Worm (Caenorhabditis elegans) whole organism, L1 larva: ENCODE measurements around the gene srj-7.

Source experiments
- alr-1 ChIP-seq: fragments of 200-800 bp; sonication (Bioruptor generic); optimal IDR thresholded peaks from 2 replicates; lab custom pipeline; 2018; ENCODE audit warnings: borderline replicate concordance, mild to moderate bottlenecking, missing genetic modification characterization, missing compliant biosample characterization
- aly-2 ChIP-seq: fragments of 150-350 bp; optimal IDR thresholded peaks from 2 replicates; lab custom pipeline; 2014; ENCODE audit warnings: missing biosample characterization, missing genetic modification characterization
- ama-1 ChIP-seq: fragments of 150-350 bp; optimal IDR thresholded peaks from 2 replicates; lab custom pipeline; 2014
- blmp-1 ChIP-seq: fragments of 150-350 bp; optimal IDR thresholded peaks from 2 replicates; lab custom pipeline; 2014; ENCODE audit warnings: missing biosample characterization, missing genetic modification characterization
- ceh-63 ChIP-seq: fragments of 200-800 bp; sonication (Bioruptor generic); optimal IDR thresholded peaks from 2 replicates; lab custom pipeline; 2018; ENCODE audit warnings: mild to moderate bottlenecking, missing genetic modification characterization, missing compliant biosample characterization
- ceh-8 ChIP-seq: fragments of 200-800 bp; sonication (Bioruptor generic); optimal IDR thresholded peaks from 2 replicates; lab custom pipeline; 2018; ENCODE audit warnings: mild to moderate bottlenecking, missing genetic modification characterization, moderate library complexity, missing compliant biosample characterization
- ceh-82 ChIP-seq, 3 experiments: fragments of 150-350 bp in 1 of 3; sonication (generic microtip) in 2 of 3; optimal IDR thresholded peaks; 2 replicates each; lab custom pipeline; 2014 to 2017; ENCODE audit warnings: missing biosample characterization in 3 of 3, missing genetic modification characterization in 3 of 3
- ceh-90 ChIP-seq: sonication (generic microtip); optimal IDR thresholded peaks from 2 replicates; lab custom pipeline; 2016; ENCODE audit warnings: missing genetic modification characterization, missing compliant biosample characterization
- dpl-1 ChIP-seq, 3 experiments: fragments of 150-350 bp in 2 of 3; sonication (generic microtip) in 1 of 3; optimal IDR thresholded peaks; 2 replicates each; lab custom pipeline; 2014 to 2017; ENCODE audit warnings: missing biosample characterization in 3 of 3, missing genetic modification characterization in 3 of 3, missing genetic modification reagents in 3 of 3
- dsc-1 ChIP-seq: sonication (generic microtip); optimal IDR thresholded peaks from 2 replicates; lab custom pipeline; 2016; ENCODE audit warnings: mild to moderate bottlenecking, missing genetic modification characterization, missing compliant biosample characterization
- efl-1 ChIP-seq, 4 experiments: fragments of 150-350 bp; optimal IDR thresholded peaks in 3 of 4; peaks in 1 of 4; 1 replicate in 1 of 4; 2 replicates in 3 of 4; lab custom pipeline; 2014; ENCODE audit warnings: missing biosample characterization in 2 of 4, missing genetic modification characterization in 2 of 4, missing genetic modification reagents in 2 of 4
- egl-13 ChIP-seq: sonication (generic microtip); optimal IDR thresholded peaks from 2 replicates; lab custom pipeline; 2016; ENCODE audit warnings: missing genotype, missing genetic modification reagents, missing genetic modification characterization, missing compliant biosample characterization
- elt-2 ChIP-seq: sonication (generic microtip); optimal IDR thresholded peaks from 2 replicates; lab custom pipeline; 2016; ENCODE audit warnings: missing genetic modification characterization, mild to moderate bottlenecking, inconsistent platforms, missing compliant biosample characterization, missing genetic modification reagents
- ets-5 ChIP-seq: fragments of 200-800 bp; sonication (Bioruptor generic); IDR thresholded peaks from 2 replicates; pipeline ENCODE4 v1.3.6; 2022; ENCODE audit warnings: missing genetic modification characterization, missing compliant biosample characterization
- fkh-10 ChIP-seq: sonication (generic microtip); optimal IDR thresholded peaks from 2 replicates; lab custom pipeline; 2017; ENCODE audit warnings: missing biosample characterization, missing genetic modification reagents, missing genetic modification characterization
- hlh-17 ChIP-seq: fragments of 200-800 bp; sonication (Bioruptor generic); optimal IDR thresholded peaks from 2 replicates; lab custom pipeline; 2018; ENCODE audit warnings: missing genetic modification characterization, mild to moderate bottlenecking, missing compliant biosample characterization, moderate library complexity, borderline replicate concordance
- jun-1 ChIP-seq: fragments of 150-350 bp; optimal IDR thresholded peaks from 2 replicates; lab custom pipeline; 2014; ENCODE audit warnings: missing biosample characterization, missing genetic modification reagents, missing genetic modification characterization
- lin-13 ChIP-seq: fragments of 150-350 bp; optimal IDR thresholded peaks from 2 replicates; lab custom pipeline; 2014; ENCODE audit warnings: missing biosample characterization, missing genetic modification reagents, missing genetic modification characterization
- lin-39 ChIP-seq: fragments of 150-350 bp; optimal IDR thresholded peaks from 2 replicates; lab custom pipeline; 2014; ENCODE audit warnings: missing biosample characterization, missing genetic modification reagents, missing genetic modification characterization
- mef-2 ChIP-seq: fragments of 150-350 bp; optimal IDR thresholded peaks from 2 replicates; lab custom pipeline; 2014; ENCODE audit warnings: missing biosample characterization, missing genetic modification characterization
- nhr-11 ChIP-seq: fragments of 150-350 bp; optimal IDR thresholded peaks from 2 replicates; lab custom pipeline; 2014; ENCODE audit warnings: missing biosample characterization, missing genetic modification characterization
- nhr-19 ChIP-seq: fragments of 200-800 bp; sonication (Bioruptor generic); conservative IDR thresholded peaks from 2 replicates; pipeline ENCODE4 v1.3.6; 2022; ENCODE audit warnings: missing genetic modification characterization, missing compliant biosample characterization
- nhr-28 ChIP-seq: fragments of 150-350 bp; optimal IDR thresholded peaks from 2 replicates; lab custom pipeline; 2014; ENCODE audit warnings: missing biosample characterization, missing genetic modification characterization
- nhr-76 ChIP-seq: sonication (generic microtip); optimal IDR thresholded peaks from 2 replicates; lab custom pipeline; 2017; ENCODE audit warnings: missing biosample characterization, missing genetic modification characterization
- nhr-77 ChIP-seq: fragments of 150-350 bp; optimal IDR thresholded peaks from 2 replicates; lab custom pipeline; 2014; ENCODE audit warnings: missing biosample characterization, missing genetic modification characterization
- nhr-90 ChIP-seq: sonication (generic microtip); optimal IDR thresholded peaks from 2 replicates; lab custom pipeline; 2016; ENCODE audit warnings: mild to moderate bottlenecking, missing genetic modification characterization, missing compliant biosample characterization; ENCODE audit not compliant: poor library complexity
- pax-3 ChIP-seq: fragments of 200-800 bp; sonication (Bioruptor generic); optimal IDR thresholded peaks from 2 replicates; lab custom pipeline; 2018; ENCODE audit warnings: mild to moderate bottlenecking, missing genetic modification characterization, moderate library complexity, missing compliant biosample characterization
- rnt-1 ChIP-seq: sonication (generic microtip); optimal IDR thresholded peaks from 2 replicates; lab custom pipeline; 2016; ENCODE audit warnings: mild to moderate bottlenecking, missing genetic modification characterization, moderate library complexity, missing compliant biosample characterization
- snpc-4 ChIP-seq: fragments of 150-350 bp; optimal IDR thresholded peaks from 2 replicates; lab custom pipeline; 2014; ENCODE audit warnings: missing biosample characterization, missing genetic modification characterization
- snu-23 ChIP-seq: sonication (generic microtip); optimal IDR thresholded peaks from 2 replicates; lab custom pipeline; 2016; ENCODE audit warnings: missing genetic modification characterization, missing compliant biosample characterization
- sox-4 ChIP-seq: sonication (generic microtip); optimal IDR thresholded peaks from 2 replicates; lab custom pipeline; 2016; ENCODE audit warnings: missing genetic modification characterization, missing compliant biosample characterization
- sptf-1 ChIP-seq: fragments of 150-350 bp; optimal IDR thresholded peaks from 2 replicates; lab custom pipeline; 2014; ENCODE audit warnings: missing biosample characterization, missing genetic modification characterization
- tlp-1 ChIP-seq: fragments of 150-350 bp; optimal IDR thresholded peaks from 2 replicates; lab custom pipeline; 2014; ENCODE audit warnings: missing biosample characterization, missing genetic modification characterization
- unc-130 ChIP-seq: fragments of 150-350 bp; optimal IDR thresholded peaks from 2 replicates; lab custom pipeline; 2017; ENCODE audit warnings: missing biosample characterization, missing genetic modification characterization, inconsistent platforms
- unc-30 ChIP-seq: sonication (generic microtip); optimal IDR thresholded peaks from 2 replicates; lab custom pipeline; 2017; ENCODE audit warnings: missing biosample characterization, missing genetic modification characterization

Gene srj-7

DNA sequence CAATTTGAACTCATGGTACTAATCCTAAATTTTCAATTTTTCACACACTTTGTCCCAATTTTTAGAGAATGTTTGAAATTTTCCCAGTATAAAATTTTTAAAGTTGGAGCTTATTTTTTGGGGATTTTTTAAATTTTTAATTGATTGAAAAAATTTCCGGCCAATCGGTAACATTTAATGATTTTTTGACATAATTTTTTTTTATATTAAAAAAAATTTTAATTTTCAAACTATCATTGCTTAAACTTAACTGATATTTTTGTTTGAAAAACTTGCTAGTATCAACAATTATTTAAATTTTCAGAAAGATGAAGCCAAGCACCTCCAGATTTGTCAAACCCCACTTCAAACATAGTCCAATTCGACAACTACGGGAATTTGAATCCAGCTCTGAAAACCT, 12.5 kb downstream of the srj-7 start, which contains the start of gene T28A11.22:
TSS of gene T28A11.22 (plus strand) at position 301 of the 400 bp plus-strand sequence.
- TF ChIP-seq sox-4 (tag; lab: Kevin White, UChicago) (no peak), snu-23 (GFP tag; lab: Kevin White, UChicago) (no peak), nhr-90 (tag; lab: Kevin White, UChicago) (no peak), ceh-63 (GFP tag; lab: Kevin White, UChicago) (no peak), sptf-1 (tag; lab: Kevin White, UChicago) (no peak), nhr-11 (tag; lab: Kevin White, UChicago) (no peak), dsc-1 (tag; lab: Kevin White, UChicago) (no peak), nhr-28 (no peak)

DNA sequence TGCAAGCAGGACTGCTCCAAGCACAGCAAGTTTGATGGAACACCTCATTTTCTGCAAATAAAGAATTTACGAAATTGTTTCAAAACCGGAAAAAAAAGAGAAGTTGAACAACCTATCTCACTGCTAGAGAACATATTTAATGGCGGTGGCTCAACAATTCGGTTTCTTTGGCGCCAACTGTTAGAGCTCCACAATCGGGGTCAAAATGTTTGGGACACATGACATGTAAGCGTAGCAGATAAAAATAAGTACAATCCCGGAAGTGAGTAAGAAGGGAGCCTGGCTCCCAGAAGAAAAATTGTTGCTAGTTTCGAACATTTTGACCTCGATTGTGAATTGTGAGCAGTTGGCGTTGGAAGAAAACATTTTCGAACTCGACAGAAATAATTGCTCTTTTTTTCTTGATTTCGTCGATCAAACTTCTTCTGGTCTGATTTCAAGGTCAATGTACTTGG, 14.4 kb downstream of the srj-7 start, which contains the start of gene T28A11.16:
TSS of gene T28A11.16 (minus strand) at position 51 of the 455 bp plus-strand sequence.
- no peak for TF ChIP-seq lin-13
- TF ChIP-seq unc-130 (tag; lab: Kevin White, UChicago), result no peak
- peak; percentile 37 for TF ChIP-seq mef-2 (tag; lab: Kevin White, UChicago)
- TF ChIP-seq fkh-10 (GFP tag; lab: Kevin White, UChicago), result no peak
- TF ChIP-seq ama-1 (lab: Kevin White, UChicago), result no peak
- TF ChIP-seq efl-1 (optimal IDR thresholded peaks at IDR 0.05; lab: Kevin White, UChicago), result no peak
- TF ChIP-seq efl-1 (GFP tag; optimal IDR thresholded peaks at IDR 0.05 in 1 of 2; lab: Kevin White, UChicago), result no peak
- no peak for TF ChIP-seq elt-2 (tag; lab: Kevin White, UChicago)
- TF ChIP-seq sptf-1 (tag; lab: Kevin White, UChicago), result no peak
- TF ChIP-seq snu-23 (GFP tag; lab: Kevin White, UChicago), result no peak
- no peak for TF ChIP-seq ceh-63 (GFP tag; lab: Kevin White, UChicago)
- TF ChIP-seq alr-1 (tag; lab: Kevin White, UChicago), result no peak
- TF ChIP-seq rnt-1 (tag; lab: Kevin White, UChicago), result peak; percentile 72
- no peak for TF ChIP-seq nhr-90 (tag; lab: Kevin White, UChicago)
- no peak for TF ChIP-seq ets-5 (GFP tag; lab: Robert Waterston, UW)
- TF ChIP-seq jun-1, result no peak
- TF ChIP-seq aly-2 (tag; lab: Kevin White, UChicago), result no peak
- TF ChIP-seq lin-39 (tag; lab: Kevin White, UChicago), result peak; percentile 17
- TF ChIP-seq unc-30, result no peak
- no peak for TF ChIP-seq hlh-17 (GFP tag; lab: Kevin White, UChicago)
- TF ChIP-seq blmp-1 (tag; lab: Kevin White, UChicago), result no peak
- TF ChIP-seq snpc-4, result no peak
- no peak for TF ChIP-seq pax-3 (tag; lab: Kevin White, UChicago)
- TF ChIP-seq nhr-77 (tag; lab: Kevin White, UChicago), result no peak
- no peak for TF ChIP-seq dpl-1 (GFP tag; optimal IDR thresholded peaks at IDR 0.05; lab: Kevin White, UChicago)
- no peak for TF ChIP-seq ceh-8 (GFP tag; lab: Kevin White, UChicago)
- TF ChIP-seq nhr-19, result 0 out of 2 replicates have a peak, but pooled peaks have one; percentile 19

DNA sequence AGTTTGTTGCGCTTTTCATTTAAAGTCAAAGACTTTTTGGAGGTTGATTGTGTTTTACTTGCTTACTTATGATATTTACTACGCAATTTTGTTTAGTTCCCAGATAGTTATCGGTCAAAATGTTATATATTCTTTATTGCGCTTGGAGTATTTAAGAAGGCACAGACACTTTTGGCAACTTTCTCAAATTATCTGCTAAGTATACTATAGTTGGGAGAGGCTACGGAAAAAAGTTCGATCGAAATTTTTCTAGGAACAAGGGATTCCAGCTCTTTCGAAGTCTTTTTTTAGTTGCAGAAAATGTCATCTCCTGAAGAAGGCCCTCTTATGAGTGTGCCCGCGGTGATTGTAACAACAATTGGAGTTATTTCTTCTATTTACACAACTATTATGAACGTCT, 15.3 kb downstream of the srj-7 start, which contains the start of gene srbc-5:
TSS of gene srbc-5 (plus strand) at position 301 of the 400 bp plus-strand sequence.
- no peak for TF ChIP-seq nhr-77 (tag; lab: Kevin White, UChicago)
- TF ChIP-seq alr-1 (tag; lab: Kevin White, UChicago), result no peak
- TF ChIP-seq ceh-63 (GFP tag; lab: Kevin White, UChicago), result no peak
- TF ChIP-seq ceh-90 (tag; lab: Kevin White, UChicago), result no peak
- no peak for TF ChIP-seq egl-13 (tag; lab: Kevin White, UChicago)
- TF ChIP-seq tlp-1 (tag; lab: Kevin White, UChicago), result no peak
- TF ChIP-seq, all 84 proteins: peak for 0

DNA sequence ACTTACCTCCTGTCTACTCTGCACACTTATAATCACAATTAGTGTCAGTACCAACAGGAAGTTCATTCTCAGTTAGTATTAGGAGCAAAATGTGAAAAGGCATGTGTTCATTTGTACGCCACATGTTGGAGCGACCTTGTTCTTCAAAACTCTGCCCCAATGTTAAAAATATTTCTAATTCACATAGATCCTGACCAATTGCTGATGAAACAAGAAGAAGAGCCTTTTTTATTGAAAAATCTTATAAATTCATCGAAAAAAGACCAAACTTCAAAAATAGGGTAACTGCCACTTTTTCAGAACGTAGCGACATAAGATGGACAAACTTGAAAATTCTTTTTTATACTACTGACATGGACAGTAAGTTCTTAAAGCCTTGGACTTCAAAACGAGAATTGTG, 21.4 kb downstream of the srj-7 start, which contains the start of gene T28A11.17:
TSS of gene T28A11.17 (minus strand) at position 101 of the 400 bp plus-strand sequence.
- TF ChIP-seq ceh-82 (tag; optimal IDR thresholded peaks at IDR 0.05; lab: Kevin White, UChicago), result no peak
- TF ChIP-seq nhr-76 (tag; lab: Kevin White, UChicago), result no peak
- TF ChIP-seq, all 84 proteins: peak for 0
